Fruit fly (Drosophila melanogaster) whole organism, adult: Measurements from ENCODE around the gene CG8851.

Source experiments
- CG7045 ChIP-seq: fragments of 200-800 bp; sonication (Bioruptor generic); optimal IDR thresholded peaks from 2 replicates; lab custom pipeline; 2017; ENCODE audit warnings: missing biosample characterization, mild to moderate bottlenecking, missing genetic modification characterization
- cnc ChIP-seq, 2 experiments: fragments of >200 bp; optimal IDR thresholded peaks; 2 replicates each; lab custom pipeline; 2017

- no peak for TF ChIP-seq CG7045
- no peak for TF ChIP-seq cnc (optimal IDR thresholded peaks at IDR 0.05; lab: Kevin White, UChicago)
Measured at dm6 chr2L:3543062-3543461, 23.6 kb downstream of the CG8851 start.
